Fruit fly (Drosophila melanogaster) whole organism, embryonic: ENCODE results near the gene cbt.
A peak's percentile ranks its signal among the peaks of the same experiment; 100 is the strongest.

Source experiments
- CG10274 ChIP-seq: fragments of 200-800 bp; sonication (Bioruptor generic); optimal IDR thresholded peaks from 3 replicates; lab custom pipeline; 2017; ENCODE audit warnings: missing biosample characterization, mild to moderate bottlenecking, missing genetic modification characterization
- CG10431 ChIP-seq: fragments of 200-800 bp; sonication (Bioruptor generic); optimal IDR thresholded peaks from 3 replicates; lab custom pipeline; 2018; ENCODE audit warnings: missing biosample characterization, mild to moderate bottlenecking, missing genetic modification characterization
- CG13287 ChIP-seq: fragments of 200-800 bp; sonication (Bioruptor generic); IDR thresholded peaks from 2 replicates; pipeline ENCODE4 v1.3.6; 2022; ENCODE audit warnings: missing biosample characterization, missing genetic modification characterization; ENCODE audit not compliant: partially characterized antibody
- CG16779 ChIP-seq: fragments of 200-800 bp; sonication (Bioruptor generic); IDR thresholded peaks from 2 replicates; pipeline ENCODE4 v1.3.6; 2022; ENCODE audit warnings: missing biosample characterization, missing genetic modification characterization
- CG16815 ChIP-seq: fragments of 200-800 bp; sonication (Bioruptor generic); optimal IDR thresholded peaks from 3 replicates; lab custom pipeline; 2017; ENCODE audit warnings: missing biosample characterization, mild to moderate bottlenecking, missing genetic modification characterization
- CG16863 ChIP-seq: fragments of 200-800 bp; sonication (Bioruptor generic); optimal IDR thresholded peaks from 3 replicates; lab custom pipeline; 2016; ENCODE audit warnings: missing biosample characterization, missing genetic modification characterization
- CG17829 ChIP-seq: fragments of 200-800 bp; optimal IDR thresholded peaks from 2 replicates; lab custom pipeline; 2019; ENCODE audit warnings: missing biosample characterization, mild to moderate bottlenecking, missing genetic modification characterization, moderate library complexity
- CG2116 ChIP-seq: fragments of 200-800 bp; sonication (Bioruptor generic); optimal IDR thresholded peaks from 3 replicates; lab custom pipeline; 2018; ENCODE audit warnings: missing biosample characterization, mild to moderate bottlenecking, missing genetic modification characterization
- CG33213 ChIP-seq: fragments of 200-800 bp; sonication (Bioruptor generic); optimal IDR thresholded peaks from 3 replicates; lab custom pipeline; 2016; ENCODE audit warnings: missing biosample characterization, missing genetic modification characterization
- CG4360 ChIP-seq: fragments of 200-800 bp; sonication (Bioruptor generic); IDR thresholded peaks from 2 replicates; pipeline ENCODE4 v1.3.6; 2022; ENCODE audit warnings: missing biosample characterization, missing genetic modification characterization
- CG4424 ChIP-seq: fragments of 200-800 bp; sonication (Bioruptor generic); optimal IDR thresholded peaks from 3 replicates; lab custom pipeline; 2016; ENCODE audit warnings: missing biosample characterization, missing genetic modification characterization
- CG4707 ChIP-seq: fragments of 200-800 bp; sonication (Bioruptor generic); optimal IDR thresholded peaks from 2 replicates; lab custom pipeline; 2018; ENCODE audit warnings: missing biosample characterization, mild to moderate bottlenecking, missing genetic modification characterization, moderate library complexity
- CG5245 ChIP-seq: fragments of 200-800 bp; sonication (Bioruptor generic); optimal IDR thresholded peaks from 3 replicates; lab custom pipeline; 2016; ENCODE audit warnings: missing biosample characterization, missing genetic modification characterization
- CG6175 ChIP-seq: fragments of 200-800 bp; sonication (Bioruptor generic); IDR thresholded peaks from 3 replicates; pipeline ENCODE4 v1.3.6; 2022; ENCODE audit warnings: missing biosample characterization, missing genetic modification characterization
- CG6765 ChIP-seq: fragments of 200-800 bp; sonication (Bioruptor generic); optimal IDR thresholded peaks from 3 replicates; lab custom pipeline; 2017; ENCODE audit warnings: missing biosample characterization, mild to moderate bottlenecking, missing genetic modification characterization
- CG7745 ChIP-seq: fragments of 200-800 bp; sonication (Bioruptor generic); optimal IDR thresholded peaks from 2 replicates; lab custom pipeline; 2018; ENCODE audit warnings: missing biosample characterization, mild to moderate bottlenecking, missing genetic modification characterization, moderate library complexity
- Camta ChIP-seq: fragments of 200-800 bp; sonication (Bioruptor generic); optimal IDR thresholded peaks from 2 replicates; lab custom pipeline; 2016; ENCODE audit warnings: missing biosample characterization, missing genetic modification characterization
- Dek ChIP-seq: fragments of 200-800 bp; sonication (Bioruptor generic); optimal IDR thresholded peaks from 3 replicates; lab custom pipeline; 2019; ENCODE audit warnings: missing biosample characterization, mild to moderate bottlenecking, missing genetic modification characterization, moderate library complexity
- Dfd ChIP-seq, 2 experiments: fragments of >200 bp; optimal IDR thresholded peaks; 2 replicates each; lab custom pipeline; 2017; ENCODE audit warnings: missing biosample characterization in 2 of 2, missing genetic modification characterization in 2 of 2
- Dip2 ChIP-seq: fragments of 200-800 bp; sonication (Bioruptor generic); IDR thresholded peaks from 2 replicates; pipeline ENCODE4 v1.3.6; 2022; ENCODE audit warnings: missing biosample characterization, missing genetic modification characterization
- Dll ChIP-seq: fragments of 200-800 bp; sonication (Bioruptor generic); IDR thresholded peaks from 4 replicates; pipeline ENCODE4 v1.3.6; 2022; ENCODE audit warnings: missing biosample characterization, missing genetic modification characterization; ENCODE audit not compliant: partially characterized antibody
- Doc2 ChIP-seq: fragments of 200-800 bp; sonication (Bioruptor generic); IDR thresholded peaks from 2 replicates; pipeline ENCODE4 v1.3.6; 2022; ENCODE audit warnings: missing biosample characterization, missing genetic modification characterization
- Dref ChIP-seq: fragments of 200-800 bp; sonication (Bioruptor generic); IDR thresholded peaks from 2 replicates; pipeline ENCODE4 v1.3.6; 2022; ENCODE audit warnings: missing biosample characterization, missing genetic modification characterization
- ERR ChIP-seq: fragments of 200-800 bp; sonication (Bioruptor generic); optimal IDR thresholded peaks from 2 replicates; lab custom pipeline; 2016; ENCODE audit warnings: missing biosample characterization, missing genetic modification characterization
- Fer2 ChIP-seq: fragments of 200-800 bp; sonication (Bioruptor generic); optimal IDR thresholded peaks from 2 replicates; lab custom pipeline; 2018; ENCODE audit warnings: missing biosample characterization, mild to moderate bottlenecking, missing genetic modification characterization, moderate library complexity
- GATAe ChIP-seq: fragments of 200-800 bp; sonication (Bioruptor generic); conservative IDR thresholded peaks from 2 replicates; pipeline ENCODE4 v1.3.6; 2022; ENCODE audit warnings: missing biosample characterization, missing genetic modification characterization
- H15 ChIP-seq: fragments of 200-800 bp; sonication (Bioruptor generic); IDR thresholded peaks from 3 replicates; pipeline ENCODE4 v1.3.6; 2022; ENCODE audit warnings: missing biosample characterization, missing genetic modification characterization
- Hsf ChIP-seq: fragments of 200-800 bp; sonication (Bioruptor generic); optimal IDR thresholded peaks from 3 replicates; lab custom pipeline; 2016; ENCODE audit warnings: missing biosample characterization, missing genetic modification characterization
- MBD-R2 ChIP-seq: fragments of 200-800 bp; sonication (Bioruptor generic); IDR thresholded peaks from 2 replicates; pipeline ENCODE4 v1.3.6; 2022; ENCODE audit warnings: missing biosample characterization, missing genetic modification characterization
- MESR4 ChIP-seq: fragments of 200-800 bp; sonication (Bioruptor generic); optimal IDR thresholded peaks from 2 replicates; lab custom pipeline; 2018; ENCODE audit warnings: missing biosample characterization, mild to moderate bottlenecking, missing genetic modification characterization, moderate library complexity
- Med ChIP-seq: fragments of 200-800 bp; sonication (Bioruptor generic); peaks from one replicate; lab custom pipeline; 2016; ENCODE audit warnings: missing biosample characterization, missing genetic modification characterization, mild to moderate bottlenecking, inconsistent platforms, moderate library complexity
- Nf-YA ChIP-seq: fragments of 200-800 bp; sonication (Bioruptor generic); IDR thresholded peaks from 2 replicates; pipeline ENCODE4 v1.3.6; 2022; ENCODE audit warnings: missing biosample characterization, missing genetic modification characterization
- Rx ChIP-seq: fragments of 200-800 bp; sonication (Bioruptor generic); IDR thresholded peaks from 2 replicates; pipeline ENCODE4 v1.3.6; 2022; ENCODE audit warnings: missing biosample characterization, missing genetic modification characterization
- Usf ChIP-seq: fragments of 200-800 bp; sonication (Bioruptor generic); optimal IDR thresholded peaks from 2 replicates; lab custom pipeline; 2017; ENCODE audit warnings: missing genotype, missing biosample characterization, missing genetic modification characterization
- Vsx1 ChIP-seq: fragments of 200-800 bp; sonication (Bioruptor generic); optimal IDR thresholded peaks from 2 replicates; lab custom pipeline; 2017; ENCODE audit warnings: missing biosample characterization, mild to moderate bottlenecking, missing genetic modification characterization, missing genetic modification reagents
- ac ChIP-seq: fragments of 200-800 bp; sonication (Bioruptor generic); optimal IDR thresholded peaks from 3 replicates; lab custom pipeline; 2017; ENCODE audit warnings: missing biosample characterization, mild to moderate bottlenecking, missing genetic modification characterization
- bab2 ChIP-seq: fragments of 200-800 bp; sonication (Bioruptor generic); optimal IDR thresholded peaks from 2 replicates; lab custom pipeline; 2016; ENCODE audit warnings: missing biosample characterization, missing genetic modification characterization
- emc ChIP-seq: fragments of 200-800 bp; sonication (Bioruptor generic); optimal IDR thresholded peaks from 2 replicates; lab custom pipeline; 2016; ENCODE audit warnings: missing biosample characterization, missing genetic modification characterization
- esg ChIP-seq: fragments of 200-800 bp; sonication (Bioruptor generic); conservative IDR thresholded peaks from 2 replicates; pipeline ENCODE4 v1.3.6; 2022; ENCODE audit warnings: missing biosample characterization, missing genetic modification characterization
- ind ChIP-seq: fragments of 200-800 bp; sonication (Bioruptor generic); optimal IDR thresholded peaks from 3 replicates; lab custom pipeline; 2016; ENCODE audit warnings: missing biosample characterization, missing genetic modification characterization
- insv ChIP-seq, 2 experiments: fragments of 200-800 bp; sonication (Bioruptor generic); optimal IDR thresholded peaks; 3 replicates each; lab custom pipeline; 2016 to 2018; ENCODE audit warnings: missing biosample characterization in 2 of 2, missing genetic modification characterization in 2 of 2
- klu ChIP-seq: fragments of 200-800 bp; sonication (Bioruptor generic); IDR thresholded peaks from 2 replicates; pipeline ENCODE4 v1.3.6; 2022; ENCODE audit warnings: missing biosample characterization, missing genetic modification characterization
- luna ChIP-seq: fragments of 200-800 bp; sonication (Bioruptor generic); optimal IDR thresholded peaks from 2 replicates; lab custom pipeline; 2016; ENCODE audit warnings: missing biosample characterization, missing genetic modification characterization
- nerfin-1 ChIP-seq: fragments of 200-800 bp; sonication (Bioruptor generic); optimal IDR thresholded peaks from 3 replicates; lab custom pipeline; 2019; ENCODE audit warnings: missing biosample characterization, mild to moderate bottlenecking, missing genetic modification characterization, moderate library complexity
- rib ChIP-seq: fragments of 200-800 bp; sonication (Bioruptor generic); IDR thresholded peaks from 2 replicates; pipeline ENCODE4 v1.3.6; 2022; ENCODE audit warnings: missing biosample characterization, missing genetic modification characterization
- run ChIP-seq: fragments of 200-800 bp; sonication (Bioruptor generic); optimal IDR thresholded peaks from 3 replicates; lab custom pipeline; 2018; ENCODE audit warnings: missing biosample characterization, mild to moderate bottlenecking, missing genetic modification characterization
- scrt ChIP-seq: fragments of 200-800 bp; sonication (Bioruptor generic); optimal IDR thresholded peaks from 2 replicates; lab custom pipeline; 2018; ENCODE audit warnings: missing biosample characterization, mild to moderate bottlenecking, missing genetic modification characterization, moderate library complexity
- tap ChIP-seq: fragments of 200-800 bp; optimal IDR thresholded peaks from 3 replicates; lab custom pipeline; 2019; ENCODE audit warnings: missing biosample characterization, mild to moderate bottlenecking, missing genetic modification characterization, moderate library complexity
- trem ChIP-seq: fragments of 200-800 bp; optimal IDR thresholded peaks from 3 replicates; lab custom pipeline; 2019; ENCODE audit warnings: missing biosample characterization, mild to moderate bottlenecking, missing genetic modification characterization, moderate library complexity
- zfh2 ChIP-seq: fragments of 200-800 bp; sonication (Bioruptor generic); optimal IDR thresholded peaks from 2 replicates; lab custom pipeline; 2016; ENCODE audit warnings: missing biosample characterization, missing genetic modification characterization

Gene cbt

dm6 chr2L:521940-522632 is 42.6 kb upstream of the cbt start (continued):
- TF ChIP-seq CG6765 (GFP tag; lab: Kevin White, UChicago), result no peak
- TF ChIP-seq nerfin-1 (tag; lab: Kevin White, UChicago), result peak; percentile 65
- TF ChIP-seq CG16863, result peak; percentile 65
- peak; percentile 56 for TF ChIP-seq CG5245 (GFP tag; lab: Kevin White, UChicago)
- no peak for TF ChIP-seq CG16779 (GFP tag; lab: Robert Waterston, UW)
- TF ChIP-seq GATAe, result peak; percentile 60
- peak; percentile 91 for TF ChIP-seq H15 (GFP tag; lab: Robert Waterston, UW)
- peak; percentile 30; the same call in 1 of the 2 replicates for TF ChIP-seq MBD-R2 (GFP tag; lab: Robert Waterston, UW)
- TF ChIP-seq CG16815 (GFP tag; lab: Kevin White, UChicago), result peak; percentile 81
- TF ChIP-seq Hsf (GFP tag; lab: Kevin White, UChicago), result peak; percentile 70
- peak; percentile 28 for TF ChIP-seq Dek (tag; lab: Kevin White, UChicago)
- TF ChIP-seq CG13287 (GFP tag; lab: Robert Waterston, UW), result no peak
- TF ChIP-seq ERR, result no peak
- TF ChIP-seq run (tag; lab: Kevin White, UChicago), result peak; percentile 28
- TF ChIP-seq Med, result peak; percentile 86
- peak; percentile 82 for TF ChIP-seq ind (GFP tag; lab: Kevin White, UChicago)
- peak; percentile 56; the same call in 1 of the 2 replicates for TF ChIP-seq CG4360 (GFP tag; lab: Robert Waterston, UW)
- no peak; the same call in 1 of the 2 replicates for TF ChIP-seq klu (GFP tag; lab: Robert Waterston, UW)
- no peak for TF ChIP-seq Fer2 (tag; lab: Kevin White, UChicago)
- peak; percentile 36 for TF ChIP-seq ac (GFP tag; lab: Kevin White, UChicago)
- TF ChIP-seq Nf-YA, result peak; percentile 44
- no peak for TF ChIP-seq zfh2 (GFP tag; lab: Kevin White, UChicago)
- no peak for TF ChIP-seq emc (GFP tag; lab: Kevin White, UChicago)
- no peak for TF ChIP-seq CG10431 (GFP tag; lab: Kevin White, UChicago)
- TF ChIP-seq Doc2 (GFP tag; lab: Robert Waterston, UW), result no peak
- peak; percentile 80 for TF ChIP-seq tap (tag; lab: Kevin White, UChicago)
- TF ChIP-seq esg (GFP tag; lab: Robert Waterston, UW), result peak; percentile 85
- TF ChIP-seq CG10274 (GFP tag; lab: Kevin White, UChicago), result peak; percentile 71
- peak; percentile 36 for TF ChIP-seq CG2116 (GFP tag; lab: Kevin White, UChicago)
- peak; percentile 53 for TF ChIP-seq Usf (GFP tag; lab: Kevin White, UChicago)
- peak; percentile 85 for TF ChIP-seq trem
- TF ChIP-seq Dll, result no peak
- TF ChIP-seq Vsx1 (GFP tag; lab: Kevin White, UChicago), result peak; percentile 58
- TF ChIP-seq luna (GFP tag; lab: Kevin White, UChicago), result no peak
- peak; percentile 65 for TF ChIP-seq scrt (GFP tag; lab: Kevin White, UChicago)
- no peak for TF ChIP-seq MESR4 (GFP tag; lab: Kevin White, UChicago)
- no peak for TF ChIP-seq CG33213 (GFP tag; lab: Kevin White, UChicago)
- TF ChIP-seq Rx (GFP tag; lab: Robert Waterston, UW), result peak; percentile 83
- peak; percentile 61 for TF ChIP-seq Camta (GFP tag; lab: Kevin White, UChicago)
- peak; percentile 86 for TF ChIP-seq CG4424
- no peak for TF ChIP-seq rib (GFP tag; lab: Robert Waterston, UW)
- 0 out of 3 replicates have a peak, but pooled peaks have one; percentile 27 for TF ChIP-seq CG6175 (GFP tag; lab: Robert Waterston, UW)
- no peak for TF ChIP-seq Dfd (GFP tag; optimal IDR thresholded peaks at IDR 0.05; lab: Kevin White, UChicago)
- peak; percentile 62 for TF ChIP-seq CG7745
- no peak for TF ChIP-seq Dref (GFP tag; lab: Robert Waterston, UW)
- TF ChIP-seq CG17829, result peak; percentile 88
- no peak for TF ChIP-seq bab2
- peak; percentile 29 for TF ChIP-seq CG4707 (GFP tag; lab: Kevin White, UChicago)
- TF ChIP-seq Dip2 (GFP tag; lab: Robert Waterston, UW), result no peak
- no peak for TF ChIP-seq insv (GFP tag; optimal IDR thresholded peaks at IDR 0.05; lab: Kevin White, UChicago)
